Worm (Caenorhabditis elegans): ENCODE measurements around the gene npr-42.
A peak's percentile ranks its signal among the peaks of the same experiment; 100 is the strongest.

The npr-42 gene

ce11 chrII:4286921-4287320, 10.9 kb downstream of the npr-42 start:
- TF ChIP-seq gmeb-1 (tag; optimal IDR thresholded peaks at IDR 0.05): no peak
- no peak for TF ChIP-seq nhr-25 (tag; optimal IDR thresholded peaks at IDR 0.05)
- no peak for TF ChIP-seq nhr-129 (tag; optimal IDR thresholded peaks at IDR 0.05)
- no peak for TF ChIP-seq ceh-82 (tag; optimal IDR thresholded peaks at IDR 0.05)
- TF ChIP-seq elt-3 (tag; optimal IDR thresholded peaks at IDR 0.05): no peak
- TF ChIP-seq egl-27 (tag; optimal IDR thresholded peaks at IDR 0.05): no peak

ce11 chrII:4288111-4288510, 12.1 kb downstream of the npr-42 start, which contains the start of gene C01F1.6:
TSS of gene C01F1.6 (minus strand) at chrII:4288211.
- no peak for TF ChIP-seq egl-27 (tag; optimal IDR thresholded peaks at IDR 0.05)
- no peak for TF ChIP-seq Y55F3AM.14 (GFP tag; optimal IDR thresholded peaks at IDR 0.05)
- no peak for TF ChIP-seq ZK546.5 (tag; optimal IDR thresholded peaks at IDR 0.05)
- TF ChIP-seq nhr-11 (tag; optimal IDR thresholded peaks at IDR 0.05): no peak
- TF ChIP-seq peb-1 (tag; optimal IDR thresholded peaks at IDR 0.05): no peak
- TF ChIP-seq mab-5 (tag; optimal IDR thresholded peaks at IDR 0.05): no peak
- no peak for TF ChIP-seq lin-11 (tag; optimal IDR thresholded peaks at IDR 0.05)
- no peak for TF ChIP-seq nhr-21 (tag; optimal IDR thresholded peaks at IDR 0.05)
- no peak for TF ChIP-seq lin-39 (tag; optimal IDR thresholded peaks at IDR 0.05)

DNA sequence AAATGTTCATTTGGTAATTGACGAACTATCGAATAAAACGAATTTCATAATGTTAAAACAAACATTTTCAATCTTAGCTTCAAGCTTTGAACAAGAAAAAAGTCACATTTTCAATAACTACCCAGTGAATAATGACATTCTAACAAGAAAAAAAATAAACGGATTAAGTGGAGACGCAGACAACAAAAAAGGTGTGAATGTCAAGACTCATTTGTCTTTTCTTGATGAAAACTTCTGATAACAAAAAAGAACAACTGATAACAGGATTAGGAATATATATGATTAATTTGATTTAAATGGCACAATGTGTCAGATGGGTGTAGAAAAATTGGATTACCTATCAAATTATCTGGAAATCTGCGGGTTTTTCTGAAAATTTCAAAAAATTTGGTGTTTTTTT, 12.6 kb downstream of the npr-42 start:
- TF ChIP-seq C34F6.9 (tag; optimal IDR thresholded peaks at IDR 0.05) (peak; percentile 15), sma-3 (GFP tag; optimal IDR thresholded peaks at IDR 0.05) (no peak), lin-11 (tag; optimal IDR thresholded peaks at IDR 0.05) (no peak), unc-39 (tag; optimal IDR thresholded peaks at IDR 0.05) (no peak), fos-1 (tag; optimal IDR thresholded peaks at IDR 0.05) (peak; percentile 43)

DNA sequence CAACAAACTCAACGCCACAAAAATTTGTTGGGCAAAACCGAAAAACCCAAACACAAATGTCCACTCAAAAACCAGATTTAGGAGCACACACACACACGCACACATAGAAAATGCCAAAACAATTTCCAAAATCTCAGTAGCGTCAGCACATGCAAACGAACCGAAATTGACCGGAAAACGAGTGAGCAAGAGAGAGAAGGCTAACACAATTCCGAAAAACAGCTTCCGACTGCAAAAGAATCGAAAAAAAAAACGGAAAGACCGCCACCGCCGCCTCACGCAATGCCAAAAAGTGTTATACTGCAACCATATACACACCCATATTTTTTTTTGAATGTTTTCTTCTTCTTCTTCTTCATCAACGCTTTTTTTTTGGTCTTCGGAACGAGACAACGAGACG, 15.8 kb downstream of the npr-42 start:
- TF ChIP-seq alr-1 (tag; optimal IDR thresholded peaks at IDR 0.05) (no peak), lsy-2 (tag; optimal IDR thresholded peaks at IDR 0.05) (no peak), snpc-4 (tag; optimal IDR thresholded peaks at IDR 0.05) (no peak), sma-9 (GFP tag; optimal IDR thresholded peaks at IDR 0.05) (no peak), sma-9 (tag; optimal IDR thresholded peaks at IDR 0.05) (no peak), sma-3 (GFP tag; optimal IDR thresholded peaks at IDR 0.05) (no peak), C34F6.9 (tag; optimal IDR thresholded peaks at IDR 0.05) (no peak), nhr-11 (tag; optimal IDR thresholded peaks at IDR 0.05) (no peak), crh-2 (tag; optimal IDR thresholded peaks at IDR 0.05) (no peak)

ce11 chrII:4293027-4293522, 17.1 kb downstream of the npr-42 start:
- TF ChIP-seq mdl-1 (tag; optimal IDR thresholded peaks at IDR 0.05): no peak
- TF ChIP-seq unc-39 (tag; optimal IDR thresholded peaks at IDR 0.05): no peak
- TF ChIP-seq dmd-4 (tag; optimal IDR thresholded peaks at IDR 0.05): no peak
- TF ChIP-seq nhr-23 (tag; optimal IDR thresholded peaks at IDR 0.05): no peak
- TF ChIP-seq unc-62 (GFP tag; optimal IDR thresholded peaks at IDR 0.05): no peak
- no peak for TF ChIP-seq snpc-4 (tag; optimal IDR thresholded peaks at IDR 0.05)
- TF ChIP-seq C34F6.9 (tag; optimal IDR thresholded peaks at IDR 0.05): no peak
- TF ChIP-seq ZK546.5 (tag; optimal IDR thresholded peaks at IDR 0.05): no peak
- no peak for TF ChIP-seq gmeb-1 (tag; optimal IDR thresholded peaks at IDR 0.05)
- TF ChIP-seq nhr-6 (tag; optimal IDR thresholded peaks at IDR 0.05): no peak
- no peak for TF ChIP-seq fos-1 (tag; optimal IDR thresholded peaks at IDR 0.05)
- TF ChIP-seq unc-55 (GFP tag; optimal IDR thresholded peaks at IDR 0.05): no peak
- no peak for TF ChIP-seq nhr-237 (tag; optimal IDR thresholded peaks at IDR 0.05)
- TF ChIP-seq crh-2 (tag; optimal IDR thresholded peaks at IDR 0.05): no peak

ce11 chrII:4294189-4294588, 18.2 kb downstream of the npr-42 start:
- TF ChIP-seq sma-9 (GFP tag; optimal IDR thresholded peaks at IDR 0.05) (peak; percentile 11), sma-9 (tag; optimal IDR thresholded peaks at IDR 0.05) (no peak), nhr-10 (tag; optimal IDR thresholded peaks at IDR 0.05) (no peak), elt-1 (tag; optimal IDR thresholded peaks at IDR 0.05) (peak; percentile 17)

Measured in whole organism, L2 larva.